Worm (Caenorhabditis elegans): ENCODE measurements around the gene gasr-8.

gasr-8 gene

DNA sequence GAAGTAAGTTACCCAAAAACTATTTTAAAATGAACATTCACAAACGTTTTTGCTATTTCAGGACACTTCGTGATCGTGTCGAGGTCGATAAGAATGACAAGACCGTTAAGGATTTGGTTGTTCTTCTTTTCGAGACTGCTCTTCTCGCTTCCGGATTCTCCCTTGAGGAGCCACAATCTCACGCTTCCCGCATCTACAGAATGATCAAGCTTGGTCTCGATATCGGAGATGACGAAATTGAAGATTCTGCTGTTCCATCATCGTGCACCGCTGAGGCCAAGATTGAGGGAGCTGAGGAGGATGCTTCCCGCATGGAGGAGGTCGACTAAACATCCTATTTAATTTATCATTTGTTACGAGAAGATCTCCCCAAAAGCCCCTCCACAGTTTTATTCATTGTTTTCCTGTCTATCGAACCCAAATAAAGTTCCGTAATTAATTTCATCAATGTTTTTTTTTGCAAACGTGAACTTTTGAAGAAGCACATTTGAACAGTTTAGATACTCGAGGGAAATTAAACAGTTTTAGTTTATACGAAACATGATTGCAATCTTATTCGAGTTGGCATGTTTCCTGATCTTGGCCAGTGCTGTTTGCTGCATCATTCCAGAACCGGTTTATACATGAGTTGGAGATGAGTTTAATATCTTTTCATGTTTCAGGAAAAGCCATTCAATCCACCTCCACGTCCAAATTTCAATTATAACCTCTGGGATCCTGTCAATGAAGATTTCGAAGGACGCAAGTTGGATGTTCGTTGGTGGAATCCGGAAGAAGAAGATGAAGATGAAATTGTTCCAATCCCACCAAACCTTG is 605 bp upstream of the gasr-8 start, which contains the start of gene C47E8.11:
TSS of gene C47E8.11 (plus strand) at position 520 of the 816 bp plus-strand sequence.
- no peak for TF ChIP-seq sox-4 (tag; optimal IDR thresholded peaks at IDR 0.05)
- TF ChIP-seq ces-1 (GFP tag; optimal IDR thresholded peaks at IDR 0.05), result no peak
- TF ChIP-seq aly-2 (tag; optimal IDR thresholded peaks at IDR 0.05), result peak; percentile 100
- TF ChIP-seq unc-98 (GFP tag; IDR thresholded peaks at IDR 0.05), result no peak
- no peak for TF ChIP-seq ceh-63 (GFP tag; optimal IDR thresholded peaks at IDR 0.05)
- no peak for TF ChIP-seq efl-3 (GFP tag; optimal IDR thresholded peaks at IDR 0.05)
- peak; percentile 28 for TF ChIP-seq unc-86 (tag; optimal IDR thresholded peaks at IDR 0.05)
- TF ChIP-seq ets-5 (GFP tag; IDR thresholded peaks at IDR 0.05), result no peak
- no peak for TF ChIP-seq jun-1 (tag; optimal IDR thresholded peaks at IDR 0.05)
- TF ChIP-seq ceh-90 (tag; optimal IDR thresholded peaks at IDR 0.05), result no peak
- no peak for TF ChIP-seq fkh-10 (GFP tag; optimal IDR thresholded peaks at IDR 0.05)
- peak; percentile 20 for TF ChIP-seq aha-1 (tag; optimal IDR thresholded peaks at IDR 0.05)
- no peak for TF ChIP-seq elt-3 (tag; optimal IDR thresholded peaks at IDR 0.05)
- no peak for TF ChIP-seq hlh-17 (GFP tag; optimal IDR thresholded peaks at IDR 0.05; ENCODE audit: borderline replicate concordance)
- peak; percentile 31; the same call in 1 of the 2 replicates for TF ChIP-seq grh-1 (GFP tag; IDR thresholded peaks at IDR 0.05)
- peak; percentile 38 for TF ChIP-seq dsc-1 (tag; optimal IDR thresholded peaks at IDR 0.05)
- no peak for TF ChIP-seq ceh-82 (tag; optimal IDR thresholded peaks at IDR 0.05)
- TF ChIP-seq lsy-2 (tag; optimal IDR thresholded peaks at IDR 0.05), result peak; percentile 26 to 41
- peak; percentile 65 for TF ChIP-seq nhr-90 (tag; optimal IDR thresholded peaks at IDR 0.05; ENCODE audit: poor library complexity)
- no peak for TF ChIP-seq nhr-84 (tag; optimal IDR thresholded peaks at IDR 0.05)
- no peak for TF ChIP-seq nhr-28 (tag; optimal IDR thresholded peaks at IDR 0.05)
- TF ChIP-seq mep-1 (tag; optimal IDR thresholded peaks at IDR 0.05), result peak; percentile 62
- TF ChIP-seq nhr-19 (GFP tag; conservative IDR thresholded peaks at IDR 0.05), result peak; percentile 38; the same call in 1 of the 2 replicates
- TF ChIP-seq unc-130 (tag; optimal IDR thresholded peaks at IDR 0.05), result no peak
- no peak for TF ChIP-seq ztf-11 (tag; optimal IDR thresholded peaks at IDR 0.05)
- no peak for TF ChIP-seq dpl-1 (GFP tag; optimal IDR thresholded peaks at IDR 0.05)
- no peak for TF ChIP-seq unc-62 (GFP tag; optimal IDR thresholded peaks at IDR 0.05)
- peak; percentile 67 for TF ChIP-seq snu-23 (GFP tag; optimal IDR thresholded peaks at IDR 0.05)
- no peak for TF ChIP-seq lin-15B (tag; optimal IDR thresholded peaks at IDR 0.05)
- TF ChIP-seq hpl-2 (GFP tag; optimal IDR thresholded peaks at IDR 0.05), result no peak
- TF ChIP-seq fos-1 (tag; optimal IDR thresholded peaks at IDR 0.05), result no peak
- TF ChIP-seq efl-1 (optimal IDR thresholded peaks at IDR 0.05), result no peak
- peak; percentile 13 to 68 for TF ChIP-seq efl-1 (GFP tag; optimal IDR thresholded peaks at IDR 0.05 in 1 of 2)
- TF ChIP-seq lin-39 (tag; optimal IDR thresholded peaks at IDR 0.05), result no peak
- no peak for TF ChIP-seq zag-1 (tag; optimal IDR thresholded peaks at IDR 0.05)
- TF ChIP-seq swsn-7 (tag; optimal IDR thresholded peaks at IDR 0.05), result peak; percentile 63
- TF ChIP-seq nhr-12 (tag; optimal IDR thresholded peaks at IDR 0.05), result no peak
- no peak for TF ChIP-seq F16B12.6 (tag; optimal IDR thresholded peaks at IDR 0.05)
- no peak for TF ChIP-seq alr-1 (tag; optimal IDR thresholded peaks at IDR 0.05; ENCODE audit: borderline replicate concordance)
- peak; percentile 5 for TF ChIP-seq egl-13 (tag; optimal IDR thresholded peaks at IDR 0.05)
- TF ChIP-seq lin-35 (GFP tag; optimal IDR thresholded peaks at IDR 0.05), result peak; percentile 24 to 62
- peak; percentile 39 for TF ChIP-seq nhr-20 (tag; optimal IDR thresholded peaks at IDR 0.05)
- TF ChIP-seq tlp-1 (tag; optimal IDR thresholded peaks at IDR 0.05), result no peak
- TF ChIP-seq fkh-8 (tag; optimal IDR thresholded peaks at IDR 0.05), result no peak
- no peak for TF ChIP-seq Y116A8C.19 (tag; optimal IDR thresholded peaks at IDR 0.05; ENCODE audit: borderline replicate concordance)
- no peak for TF ChIP-seq ceh-88 (GFP tag; IDR thresholded peaks at IDR 0.05)
- TF ChIP-seq pqm-1 (tag; optimal IDR thresholded peaks at IDR 0.05), result peak; percentile 37
- TF ChIP-seq pax-3 (tag; optimal IDR thresholded peaks at IDR 0.05), result peak; percentile 65
- no peak for TF ChIP-seq nhr-76 (tag; optimal IDR thresholded peaks at IDR 0.05)
- TF ChIP-seq ztf-4 (tag; optimal IDR thresholded peaks at IDR 0.05), result peak; percentile 49
- no peak for TF ChIP-seq C04F5.9 (tag; optimal IDR thresholded peaks at IDR 0.05)
- no peak for TF ChIP-seq C34B4.2 (tag; optimal IDR thresholded peaks at IDR 0.05)
